Fruit fly (Drosophila melanogaster) whole organism, embryonic: ENCODE data around the gene ng2.

Experiments
- Bgb ChIP-seq: fragments of 200-800 bp; sonication (Bioruptor generic); IDR thresholded peaks from 2 replicates; pipeline ENCODE4 v1.3.6; 2022; ENCODE audit warnings: missing biosample characterization, missing genetic modification characterization; ENCODE audit not compliant: partially characterized antibody
- CG13894 ChIP-seq: fragments of 200-800 bp; sonication (Bioruptor generic); optimal IDR thresholded peaks from 3 replicates; lab custom pipeline; 2018; ENCODE audit warnings: missing biosample characterization, mild to moderate bottlenecking, missing genetic modification characterization, moderate library complexity
- CG14014 ChIP-seq: fragments of 200-800 bp; sonication (Bioruptor generic); IDR thresholded peaks from 2 replicates; pipeline ENCODE4 v1.3.6; 2022; ENCODE audit warnings: missing biosample characterization, missing genetic modification characterization
- CG14667 ChIP-seq: fragments of 200-800 bp; sonication (Bioruptor generic); IDR thresholded peaks from 2 replicates; pipeline ENCODE4 v1.3.6; 2022; ENCODE audit warnings: missing biosample characterization, missing genetic modification characterization
- CG1602 ChIP-seq: fragments of 200-800 bp; sonication (Bioruptor generic); optimal IDR thresholded peaks from 3 replicates; lab custom pipeline; 2016; ENCODE audit warnings: missing biosample characterization, missing genetic modification characterization
- CG16863 ChIP-seq: fragments of 200-800 bp; sonication (Bioruptor generic); optimal IDR thresholded peaks from 3 replicates; lab custom pipeline; 2016; ENCODE audit warnings: missing biosample characterization, missing genetic modification characterization
- CG17568 ChIP-seq: fragments of 200-800 bp; sonication (Bioruptor generic); optimal IDR thresholded peaks from 2 replicates; lab custom pipeline; 2018; ENCODE audit warnings: missing biosample characterization, mild to moderate bottlenecking, missing genetic modification characterization, moderate library complexity
- CG18011 ChIP-seq: fragments of 200-800 bp; sonication (Bioruptor generic); optimal IDR thresholded peaks from 2 replicates; lab custom pipeline; 2017; ENCODE audit warnings: missing biosample characterization, missing genetic modification characterization, mild to moderate bottlenecking, moderate library complexity, missing genotype
- CG18599 ChIP-seq: fragments of 200-800 bp; sonication (Bioruptor generic); optimal IDR thresholded peaks from 3 replicates; lab custom pipeline; 2017; ENCODE audit warnings: missing biosample characterization, missing genetic modification characterization, mild to moderate bottlenecking, moderate library complexity, missing genetic modification reagents
- CG2120 ChIP-seq: fragments of 200-800 bp; sonication (Bioruptor generic); optimal IDR thresholded peaks from 3 replicates; lab custom pipeline; 2016; ENCODE audit warnings: missing biosample characterization, missing genetic modification characterization
- CG2712 ChIP-seq: fragments of 200-800 bp; optimal IDR thresholded peaks from 3 replicates; lab custom pipeline; 2019; ENCODE audit warnings: missing biosample characterization, mild to moderate bottlenecking, missing genetic modification characterization, moderate library complexity
- CG32767 ChIP-seq: fragments of 200-800 bp; sonication (Bioruptor generic); IDR thresholded peaks from 2 replicates; pipeline ENCODE4 v1.3.6; 2022; ENCODE audit warnings: missing biosample characterization, missing genetic modification characterization
- CG43689 ChIP-seq: fragments of 200-800 bp; sonication (Bioruptor generic); IDR thresholded peaks from 2 replicates; pipeline ENCODE4 v1.3.6; 2022; ENCODE audit warnings: missing biosample characterization, missing genetic modification characterization
- CG4707 ChIP-seq: fragments of 200-800 bp; sonication (Bioruptor generic); optimal IDR thresholded peaks from 2 replicates; lab custom pipeline; 2018; ENCODE audit warnings: missing biosample characterization, mild to moderate bottlenecking, missing genetic modification characterization, moderate library complexity
- CG5180 ChIP-seq: fragments of 200-800 bp; sonication (Bioruptor generic); optimal IDR thresholded peaks from 3 replicates; lab custom pipeline; 2017; ENCODE audit warnings: missing biosample characterization, missing genetic modification characterization, mild to moderate bottlenecking, moderate library complexity, missing genetic modification reagents
- CG7556 ChIP-seq: fragments of 200-800 bp; sonication (Bioruptor generic); optimal IDR thresholded peaks from 2 replicates; lab custom pipeline; 2017; ENCODE audit warnings: missing biosample characterization, mild to moderate bottlenecking, missing genetic modification characterization
- CG8944 ChIP-seq: fragments of 200-800 bp; sonication (Bioruptor generic); optimal IDR thresholded peaks from 3 replicates; lab custom pipeline; 2016; ENCODE audit warnings: missing biosample characterization, missing genetic modification characterization
- CG9932 ChIP-seq: fragments of 200-800 bp; sonication (Bioruptor generic); IDR thresholded peaks from 2 replicates; pipeline ENCODE4 v1.3.6; 2022; ENCODE audit warnings: missing biosample characterization, missing genetic modification characterization
- CoRest ChIP-seq: fragments of 200-800 bp; sonication (Bioruptor generic); optimal IDR thresholded peaks from 3 replicates; lab custom pipeline; 2018; ENCODE audit warnings: missing biosample characterization, mild to moderate bottlenecking, missing genetic modification characterization, moderate library complexity
- CrebB ChIP-seq: fragments of 200-800 bp; sonication (Bioruptor generic); optimal IDR thresholded peaks from 3 replicates; lab custom pipeline; 2018; ENCODE audit warnings: missing biosample characterization, mild to moderate bottlenecking, missing genetic modification characterization
- Dbx ChIP-seq: fragments of 200-800 bp; sonication (Bioruptor generic); IDR thresholded peaks from 3 replicates; pipeline ENCODE4 v1.3.6; 2022; ENCODE audit warnings: missing biosample characterization, missing genetic modification characterization
- Drgx ChIP-seq: fragments of 200-800 bp; sonication (Bioruptor generic); IDR thresholded peaks from 2 replicates; pipeline ENCODE4 v1.3.6; 2022; ENCODE audit warnings: missing biosample characterization, missing genetic modification characterization
- E2f2 ChIP-seq: fragments of 200-800 bp; sonication (Bioruptor generic); IDR thresholded peaks from 2 replicates; pipeline ENCODE4 v1.3.6; 2022; ENCODE audit warnings: missing biosample characterization, missing genetic modification characterization
- Gug ChIP-seq: fragments of 200-800 bp; sonication (Bioruptor generic); IDR thresholded peaks from 4 replicates; pipeline ENCODE4 v1.3.6; 2022; ENCODE audit warnings: missing biosample characterization, missing genetic modification characterization
- Hmx ChIP-seq: fragments of 200-800 bp; sonication (Bioruptor generic); optimal IDR thresholded peaks from 2 replicates; lab custom pipeline; 2016; ENCODE audit warnings: missing biosample characterization, missing genetic modification characterization
- Lhr ChIP-seq: fragments of 200-800 bp; sonication (Bioruptor generic); optimal IDR thresholded peaks from 3 replicates; lab custom pipeline; 2017; ENCODE audit warnings: mild to moderate bottlenecking, missing biosample characterization, missing genetic modification reagents, missing genetic modification characterization
- MBD-R2 ChIP-seq: fragments of 200-800 bp; sonication (Bioruptor generic); IDR thresholded peaks from 2 replicates; pipeline ENCODE4 v1.3.6; 2022; ENCODE audit warnings: missing biosample characterization, missing genetic modification characterization
- Max ChIP-seq: fragments of 200-800 bp; sonication (Bioruptor generic); optimal IDR thresholded peaks from 2 replicates; lab custom pipeline; 2016; ENCODE audit warnings: missing biosample characterization, mild to moderate bottlenecking, missing genetic modification characterization
- Med ChIP-seq: fragments of 200-800 bp; sonication (Bioruptor generic); peaks from one replicate; lab custom pipeline; 2016; ENCODE audit warnings: missing biosample characterization, missing genetic modification characterization, mild to moderate bottlenecking, inconsistent platforms, moderate library complexity
- Usf ChIP-seq: fragments of 200-800 bp; sonication (Bioruptor generic); optimal IDR thresholded peaks from 2 replicates; lab custom pipeline; 2017; ENCODE audit warnings: missing genotype, missing biosample characterization, missing genetic modification characterization
- bab2 ChIP-seq: fragments of 200-800 bp; sonication (Bioruptor generic); optimal IDR thresholded peaks from 2 replicates; lab custom pipeline; 2016; ENCODE audit warnings: missing biosample characterization, missing genetic modification characterization
- bowl ChIP-seq: fragments of 200-800 bp; sonication (Bioruptor generic); IDR thresholded peaks from 2 replicates; pipeline ENCODE4 v1.3.6; 2022; ENCODE audit warnings: missing biosample characterization, missing genetic modification characterization
- ci ChIP-seq: fragments of 200-800 bp; sonication (Bioruptor generic); IDR thresholded peaks from 3 replicates; pipeline ENCODE4 v1.3.6; 2022; ENCODE audit warnings: missing biosample characterization, missing genetic modification characterization
- corto ChIP-seq: fragments of 200-800 bp; sonication (Bioruptor generic); optimal IDR thresholded peaks from 2 replicates; lab custom pipeline; 2016; ENCODE audit warnings: missing biosample characterization, mild to moderate bottlenecking, missing genetic modification characterization, moderate library complexity
- cwo ChIP-seq: fragments of 200-800 bp; sonication (Bioruptor generic); optimal IDR thresholded peaks from 3 replicates; lab custom pipeline; 2017; ENCODE audit warnings: missing biosample characterization, missing genetic modification characterization, mild to moderate bottlenecking, moderate library complexity, missing genetic modification reagents
- eyg ChIP-seq: fragments of 200-800 bp; sonication (Bioruptor generic); optimal IDR thresholded peaks from 3 replicates; lab custom pipeline; 2016; ENCODE audit warnings: missing biosample characterization, missing genetic modification characterization
- fd102C ChIP-seq: fragments of 200-800 bp; sonication (Bioruptor generic); optimal IDR thresholded peaks from 2 replicates; lab custom pipeline; 2018; ENCODE audit warnings: missing biosample characterization, mild to moderate bottlenecking, missing genetic modification characterization, moderate library complexity
- grn ChIP-seq: fragments of 200-800 bp; sonication (Bioruptor generic); optimal IDR thresholded peaks from 3 replicates; lab custom pipeline; 2017; ENCODE audit warnings: missing biosample characterization, missing genetic modification characterization
- inv ChIP-seq: fragments of 200-800 bp; sonication (Bioruptor generic); IDR thresholded peaks from 2 replicates; pipeline ENCODE4 v1.3.6; 2022; ENCODE audit warnings: missing biosample characterization, missing genetic modification characterization; ENCODE audit not compliant: partially characterized antibody
- klu ChIP-seq: fragments of 200-800 bp; sonication (Bioruptor generic); IDR thresholded peaks from 2 replicates; pipeline ENCODE4 v1.3.6; 2022; ENCODE audit warnings: missing biosample characterization, missing genetic modification characterization
- kni ChIP-seq: fragments of 200-800 bp; sonication (Bioruptor generic); optimal IDR thresholded peaks from 3 replicates; lab custom pipeline; 2017; ENCODE audit warnings: mild to moderate bottlenecking, missing biosample characterization, missing genetic modification reagents, missing genetic modification characterization
- luna ChIP-seq: fragments of 200-800 bp; sonication (Bioruptor generic); optimal IDR thresholded peaks from 2 replicates; lab custom pipeline; 2016; ENCODE audit warnings: missing biosample characterization, missing genetic modification characterization
- nom ChIP-seq: fragments of 200-800 bp; sonication (Bioruptor generic); optimal IDR thresholded peaks from 2 replicates; lab custom pipeline; 2017; ENCODE audit warnings: missing biosample characterization, missing genetic modification characterization, mild to moderate bottlenecking, moderate library complexity, missing genetic modification reagents
- org-1 ChIP-seq: fragments of 200-800 bp; sonication (Bioruptor generic); optimal IDR thresholded peaks from 2 replicates; lab custom pipeline; 2017; ENCODE audit warnings: missing biosample characterization, missing genetic modification characterization
- ranshi ChIP-seq: fragments of 200-800 bp; sonication (Bioruptor generic); IDR thresholded peaks from 2 replicates; pipeline ENCODE4 v1.3.6; 2022; ENCODE audit warnings: missing biosample characterization, missing genetic modification characterization
- tio ChIP-seq: fragments of 200-800 bp; sonication (Bioruptor generic); optimal IDR thresholded peaks from 2 replicates; lab custom pipeline; 2017; ENCODE audit warnings: missing biosample characterization, missing genetic modification characterization, inconsistent platforms
- toy ChIP-seq: fragments of 200-800 bp; sonication (Bioruptor generic); IDR thresholded peaks from 2 replicates; pipeline ENCODE4 v1.3.6; 2022; ENCODE audit warnings: missing biosample characterization, missing genetic modification characterization
- vvl ChIP-seq: fragments of 200-800 bp; sonication (Bioruptor generic); IDR thresholded peaks from 2 replicates; pipeline ENCODE4 v1.3.6; 2022; ENCODE audit warnings: missing biosample characterization, missing genetic modification characterization

The ng2 gene

dm6 chrX:3205887-3206794 lies 34.2 kb downstream of the ng2 start (continued):
- TF ChIP-seq nom (GFP tag; lab: Kevin White, UChicago), result no peak
- peak; percentile 84 for TF ChIP-seq CG2120
- TF ChIP-seq Drgx, result peak; percentile 53
- no peak for TF ChIP-seq CG32767
- 0 out of 2 replicates have a peak, but pooled peaks have one; percentile 46 for TF ChIP-seq toy (GFP tag; lab: Robert Waterston, UW)
- peak; percentile 38 for TF ChIP-seq CG17568
- peak; percentile 40 for TF ChIP-seq org-1 (GFP tag; lab: Kevin White, UChicago)
- TF ChIP-seq corto (GFP tag; lab: Kevin White, UChicago), result no peak
- TF ChIP-seq Gug, result peak; percentile 59
- peak; percentile 32 for TF ChIP-seq CG18011 (GFP tag; lab: Kevin White, UChicago)
- peak; percentile 82 for TF ChIP-seq CG7556 (GFP tag; lab: Kevin White, UChicago)
- TF ChIP-seq CG8944 (GFP tag; lab: Kevin White, UChicago), result peak; percentile 42
- peak; percentile 78 for TF ChIP-seq CG14014
- no peak for TF ChIP-seq kni (GFP tag; lab: Kevin White, UChicago)
- TF ChIP-seq cwo (GFP tag; lab: Kevin White, UChicago), result peak; percentile 69
- TF ChIP-seq tio (GFP tag; lab: Kevin White, UChicago), result peak; percentile 32
- peak; percentile 57 for TF ChIP-seq E2f2 (GFP tag; lab: Robert Waterston, UW)
- peak; percentile 88 for TF ChIP-seq ci
- peak; percentile 53 for TF ChIP-seq CG5180 (GFP tag; lab: Kevin White, UChicago)
- TF ChIP-seq CrebB (tag; lab: Kevin White, UChicago), result peak; percentile 32
- no peak for TF ChIP-seq fd102C (GFP tag; lab: Kevin White, UChicago)
- TF ChIP-seq Usf (GFP tag; lab: Kevin White, UChicago), result no peak
- peak; percentile 72 for TF ChIP-seq ranshi
- TF ChIP-seq CG43689 (GFP tag; lab: Robert Waterston, UW), result peak; percentile 53
- TF ChIP-seq luna (GFP tag; lab: Kevin White, UChicago), result no peak
- TF ChIP-seq Bgb (GFP tag; lab: Robert Waterston, UW), result no peak
- peak; percentile 58 for TF ChIP-seq CG16863
- peak; percentile 41 for TF ChIP-seq bab2 (GFP tag; lab: Kevin White, UChicago)
- peak; percentile 45 for TF ChIP-seq Max (GFP tag; lab: Kevin White, UChicago)
- peak; percentile 22 for TF ChIP-seq CG2712 (tag; lab: Kevin White, UChicago)
- peak; percentile 17 for TF ChIP-seq CG1602
- TF ChIP-seq CG13894 (tag; lab: Kevin White, UChicago), result peak; percentile 52
- TF ChIP-seq CoRest (tag; lab: Kevin White, UChicago), result peak; percentile 41
- peak; percentile 41; the same call in 1 of the 2 replicates for TF ChIP-seq bowl (GFP tag; lab: Robert Waterston, UW)
- TF ChIP-seq vvl (GFP tag; lab: Robert Waterston, UW), result no peak; the same call in 1 of the 2 replicates
- TF ChIP-seq inv (GFP tag; lab: Robert Waterston, UW), result no peak
- TF ChIP-seq Dbx (GFP tag; lab: Robert Waterston, UW), result peak; percentile 71
- TF ChIP-seq CG18599 (GFP tag; lab: Kevin White, UChicago), result peak; percentile 91
- peak; percentile 68 for TF ChIP-seq CG9932 (GFP tag; lab: Robert Waterston, UW)
- TF ChIP-seq grn (GFP tag; lab: Kevin White, UChicago), result no peak
- no peak for TF ChIP-seq Lhr (GFP tag; lab: Kevin White, UChicago)
- TF ChIP-seq MBD-R2 (GFP tag; lab: Robert Waterston, UW), result peak; percentile 37; the same call in 1 of the 2 replicates
- no peak for TF ChIP-seq CG4707 (GFP tag; lab: Kevin White, UChicago)
- no peak for TF ChIP-seq Hmx (GFP tag; lab: Kevin White, UChicago)
- peak; percentile 47; the same call in 1 of the 2 replicates for TF ChIP-seq CG14667 (GFP tag; lab: Robert Waterston, UW)
- TF ChIP-seq Med (GFP tag; lab: Kevin White, UChicago), result peak; percentile 92
- TF ChIP-seq eyg, result peak; percentile 10
- peak; percentile 61 for TF ChIP-seq klu
